Fruit fly (Drosophila melanogaster) whole organism: ENCODE results near the gene Noc1.

Source experiments
- CG8478 ChIP-seq: fragments of >200 bp; optimal IDR thresholded peaks from 2 replicates; lab custom pipeline; 2018; ENCODE audit warnings: inconsistent platforms
- Dll ChIP-seq: fragments of >200 bp; optimal IDR thresholded peaks from 2 replicates; lab custom pipeline; 2017
- EcR ChIP-seq, 2 experiments: fragments of >200 bp; optimal IDR thresholded peaks; 2 replicates each; lab custom pipeline; 2017; ENCODE audit warnings: missing biosample characterization in 2 of 2, missing genetic modification characterization in 2 of 2, missing genetic modification reagents in 2 of 2
- pan ChIP-seq: fragments of >200 bp; optimal IDR thresholded peaks from 2 replicates; lab custom pipeline; 2017
- psq ChIP-seq: fragments of >200 bp; optimal IDR thresholded peaks from 2 replicates; lab custom pipeline; 2017
- usp ChIP-seq: fragments of >200 bp; optimal IDR thresholded peaks from 2 replicates; lab custom pipeline; 2017; ENCODE audit warnings: missing biosample characterization, missing genetic modification characterization, mixed read lengths

Noc1 gene

dm6 chr3L:11049414-11049813 lies 25.2 kb upstream of the Noc1 start:
- TF ChIP-seq usp = no peak
- TF ChIP-seq CG8478 (lab: Kevin White, UChicago) = no peak
- no peak for TF ChIP-seq EcR (GFP tag; optimal IDR thresholded peaks at IDR 0.05; lab: Kevin White, UChicago)
- TF ChIP-seq Dll (lab: Kevin White, UChicago) = no peak
- TF ChIP-seq pan (lab: Kevin White, UChicago) = no peak
- no peak for TF ChIP-seq psq (lab: Kevin White, UChicago)

- TF ChIP-seq Dll (lab: Kevin White, UChicago) (no peak), pan (lab: Kevin White, UChicago) (no peak), psq (lab: Kevin White, UChicago) (no peak), usp (no peak), CG8478 (lab: Kevin White, UChicago) (no peak), EcR (GFP tag; optimal IDR thresholded peaks at IDR 0.05; lab: Kevin White, UChicago) (no peak)
Observed at dm6 chr3L:11051271-11051670, 23.3 kb upstream of the Noc1 start, which contains the start of gene CG43693. CG43693 (minus strand) TSS chr3L:11051371.

- TF ChIP-seq pan (lab: Kevin White, UChicago) = no peak
Observed at dm6 chr3L:11052760-11053259, 21.8 kb upstream of the Noc1 start.

- TF ChIP-seq Dll (lab: Kevin White, UChicago) (no peak), EcR (GFP tag; optimal IDR thresholded peaks at IDR 0.05; lab: Kevin White, UChicago) (no peak), psq (lab: Kevin White, UChicago) (no peak), usp (no peak), pan (lab: Kevin White, UChicago) (no peak), CG8478 (lab: Kevin White, UChicago) (no peak)
Observed at dm6 chr3L:11053843-11054242, 20.7 kb upstream of the Noc1 start, which contains the start of gene CG7888. CG7888 (plus strand) TSS chr3L:11054035.

dm6 chr3L:11061200-11061599 lies 13.4 kb upstream of the Noc1 start, which contains the start of the genes CG6321 and Blos2:
CG6321 (minus strand) TSS chr3L:11061224.
Blos2 (plus strand) TSS chr3L:11061571.
- TF ChIP-seq Dll (lab: Kevin White, UChicago) = no peak
- TF ChIP-seq usp = no peak
- TF ChIP-seq pan (lab: Kevin White, UChicago) = peak; percentile 87

- TF ChIP-seq usp (no peak), psq (lab: Kevin White, UChicago) (no peak), EcR (GFP tag; optimal IDR thresholded peaks at IDR 0.05; lab: Kevin White, UChicago) (no peak), pan (lab: Kevin White, UChicago) (no peak), Dll (lab: Kevin White, UChicago) (no peak)
Observed at dm6 chr3L:11062441-11062840, 12.1 kb upstream of the Noc1 start, which contains the start of gene CG32069. CG32069 (minus strand) TSS chr3L:11062614.

- TF ChIP-seq psq (lab: Kevin White, UChicago) = no peak
Observed at dm6 chr3L:11064689-11065088, 9.9 kb upstream of the Noc1 start, which contains the start of the genes CG32075, CG45101 and SuUR. CG32075 (minus strand) TSS chr3L:11064941. CG45101 (plus strand) TSS chr3L:11064991. SuUR (plus strand) TSS chr3L:11064991.

- TF ChIP-seq EcR (GFP tag; optimal IDR thresholded peaks at IDR 0.05; lab: Kevin White, UChicago) = no peak
- TF ChIP-seq CG8478 (lab: Kevin White, UChicago) = no peak
- no peak for TF ChIP-seq pan (lab: Kevin White, UChicago)
- TF ChIP-seq Dll (lab: Kevin White, UChicago) = no peak
- TF ChIP-seq psq (lab: Kevin White, UChicago) = no peak
- no peak for TF ChIP-seq usp
Observed at dm6 chr3L:11065850-11066249, 8.7 kb upstream of the Noc1 start.

- TF ChIP-seq psq (lab: Kevin White, UChicago) (no peak), EcR (GFP tag; optimal IDR thresholded peaks at IDR 0.05; lab: Kevin White, UChicago) (no peak), pan (lab: Kevin White, UChicago) (no peak), usp (no peak), CG8478 (lab: Kevin White, UChicago) (no peak), Dll (lab: Kevin White, UChicago) (no peak)
Observed at dm6 chr3L:11069764-11070163, 4.8 kb upstream of the Noc1 start, which contains the start of gene CG6310. CG6310 (minus strand) TSS chr3L:11069864.

- no peak for TF ChIP-seq CG8478 (lab: Kevin White, UChicago)
- TF ChIP-seq EcR (GFP tag; optimal IDR thresholded peaks at IDR 0.05; lab: Kevin White, UChicago) = no peak
- TF ChIP-seq Dll (lab: Kevin White, UChicago) = no peak
- no peak for TF ChIP-seq psq (lab: Kevin White, UChicago)
- no peak for TF ChIP-seq pan (lab: Kevin White, UChicago)
- no peak for TF ChIP-seq usp
Observed at dm6 chr3L:11070372-11070854, 4.2 kb upstream of the Noc1 start, which contains the start of gene Mocs1. Mocs1 (plus strand) TSS chr3L:11070526.

- no peak for TF ChIP-seq CG8478 (lab: Kevin White, UChicago)
Observed at dm6 chr3L:11071057-11071456, 3.5 kb upstream of the Noc1 start.

dm6 chr3L:11083605-11084004 lies 9.0 kb downstream of the Noc1 start:
- no peak for TF ChIP-seq Dll (lab: Kevin White, UChicago)
- no peak for TF ChIP-seq CG8478 (lab: Kevin White, UChicago)
- TF ChIP-seq pan (lab: Kevin White, UChicago) = no peak
- TF ChIP-seq psq (lab: Kevin White, UChicago) = no peak
- TF ChIP-seq usp = no peak
- no peak for TF ChIP-seq EcR (GFP tag; optimal IDR thresholded peaks at IDR 0.05; lab: Kevin White, UChicago)
